Worm (Caenorhabditis elegans) whole organism, early embryonic: ENCODE results near the gene srh-82.

Experiments
- F13C5.2 ChIP-seq: sonication (generic microtip); optimal IDR thresholded peaks from 2 replicates; lab custom pipeline; 2017; ENCODE audit warnings: mild to moderate bottlenecking, missing genetic modification characterization, inconsistent platforms, missing compliant biosample characterization
- ama-1 ChIP-seq: fragments of 150-350 bp; optimal IDR thresholded peaks from 2 replicates; lab custom pipeline; 2014
- ceh-36 ChIP-seq: sonication (generic microtip); optimal IDR thresholded peaks from 2 replicates; lab custom pipeline; 2016; ENCODE audit warnings: missing genetic modification characterization, inconsistent platforms, missing compliant biosample characterization
- flt-1 ChIP-seq: fragments of 200-800 bp; sonication (Bioruptor generic); IDR thresholded peaks from 2 replicates; pipeline ENCODE4 v1.3.6; 2022; ENCODE audit warnings: missing genetic modification characterization, missing compliant biosample characterization
- hmbx-1 ChIP-seq: sonication (generic microtip); optimal IDR thresholded peaks from 2 replicates; lab custom pipeline; 2016; ENCODE audit warnings: mild to moderate bottlenecking, missing genetic modification characterization, missing compliant biosample characterization
- hmg-4 ChIP-seq: fragments of 200-800 bp; sonication (Bioruptor generic); optimal IDR thresholded peaks from 2 replicates; lab custom pipeline; 2018; ENCODE audit warnings: mild to moderate bottlenecking, missing genetic modification characterization, missing compliant biosample characterization
- hnd-1 ChIP-seq: sonication (generic microtip); optimal IDR thresholded peaks from 2 replicates; lab custom pipeline; 2016; ENCODE audit warnings: missing genetic modification characterization, missing compliant biosample characterization
- pes-1 ChIP-seq: fragments of 200-800 bp; sonication (Bioruptor generic); IDR thresholded peaks from 2 replicates; pipeline ENCODE4 v1.3.6; 2022; ENCODE audit warnings: missing genetic modification reagents, missing genetic modification characterization, missing compliant biosample characterization
- scrt-1 ChIP-seq: fragments of 200-800 bp; sonication (Bioruptor generic); IDR thresholded peaks from 2 replicates; pipeline ENCODE4 v1.3.6; 2022; ENCODE audit warnings: missing genetic modification characterization, missing compliant biosample characterization
- sea-1 ChIP-seq: fragments of 200-800 bp; sonication (Bioruptor generic); conservative IDR thresholded peaks from 2 replicates; pipeline ENCODE4 v1.3.6; 2022; ENCODE audit warnings: missing genetic modification characterization, missing compliant biosample characterization
- tbx-11 ChIP-seq: fragments of 200-800 bp; sonication (Bioruptor generic); IDR thresholded peaks from 2 replicates; pipeline ENCODE4 v1.3.6; 2022; ENCODE audit warnings: missing genetic modification characterization, missing compliant biosample characterization
- tra-4 ChIP-seq: sonication (generic microtip); optimal IDR thresholded peaks from 2 replicates; lab custom pipeline; 2017; ENCODE audit warnings: missing genetic modification characterization, missing compliant biosample characterization

DNA sequence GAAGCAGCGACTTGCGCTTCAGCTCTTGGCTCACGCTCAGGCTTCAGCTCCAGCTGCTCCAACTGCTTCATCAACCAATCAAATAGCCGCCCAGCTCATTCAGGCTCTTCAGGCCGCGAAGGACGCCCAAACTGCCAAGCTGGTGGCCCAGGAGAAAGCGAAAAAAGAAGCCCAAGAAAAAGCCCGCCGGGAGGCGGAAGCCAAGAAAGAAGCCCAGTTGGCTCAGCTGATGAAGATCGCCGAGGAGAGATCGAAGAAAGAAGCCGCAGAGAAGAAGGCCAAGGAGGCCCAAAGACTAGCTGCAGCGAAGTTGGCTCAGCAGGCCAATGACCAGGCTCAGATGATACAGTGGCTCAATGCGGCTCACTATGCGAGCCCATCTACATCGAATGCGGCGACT lies 28.7 kb upstream of the srh-82 start:
- TF ChIP-seq sea-1 (GFP tag; lab: Robert Waterston, UW) (no peak), flt-1 (GFP tag; lab: Robert Waterston, UW) (no peak), scrt-1 (GFP tag; lab: Robert Waterston, UW) (peak; percentile 56; the same call in 1 of the 2 replicates), hmg-4 (GFP tag; lab: Kevin White, UChicago) (no peak), F13C5.2 (tag; lab: Kevin White, UChicago) (no peak), hnd-1 (tag; lab: Kevin White, UChicago) (no peak), tbx-11 (GFP tag; lab: Robert Waterston, UW) (no peak), pes-1 (GFP tag; lab: Robert Waterston, UW) (no peak), ama-1 (lab: Kevin White, UChicago) (no peak), ceh-36 (tag; lab: Kevin White, UChicago) (no peak), hmbx-1 (tag; lab: Kevin White, UChicago) (no peak), tra-4 (tag; lab: Kevin White, UChicago) (no peak)
